Worm (Caenorhabditis elegans) whole organism, young adult: Measurements from ENCODE around the gene F59F5.3.
A peak's percentile ranks its signal among the peaks of the same experiment; 100 is the strongest.

Experiments used
- B0019.2 ChIP-seq: fragments of 200-800 bp; sonication (Bioruptor generic); conservative IDR thresholded peaks from 2 replicates; pipeline ENCODE4 v1.3.6; 2022; ENCODE audit warnings: missing genetic modification reagents, missing genetic modification characterization, missing compliant biosample characterization
- B0035.1 ChIP-seq: sonication (generic microtip); optimal IDR thresholded peaks from 2 replicates; lab custom pipeline; 2016; ENCODE audit warnings: missing genetic modification characterization, mild to moderate bottlenecking, missing compliant biosample characterization, missing genotype, missing genetic modification reagents
- B0261.1 ChIP-seq: sonication (generic microtip); optimal IDR thresholded peaks from 2 replicates; lab custom pipeline; 2016; ENCODE audit warnings: mild to moderate bottlenecking, missing genetic modification characterization, moderate library complexity, missing compliant biosample characterization
- B0336.3 ChIP-seq: fragments of 200-800 bp; sonication (Bioruptor generic); IDR thresholded peaks from 2 replicates; pipeline ENCODE4 v1.3.6; 2022; ENCODE audit warnings: missing genetic modification characterization, missing compliant biosample characterization
- C17E4.6 ChIP-seq: fragments of 200-800 bp; sonication (Bioruptor generic); IDR thresholded peaks from 2 replicates; pipeline ENCODE4 v1.3.6; 2022; ENCODE audit warnings: missing genetic modification reagents, missing genetic modification characterization, missing compliant biosample characterization
- D2030.7 ChIP-seq: fragments of 200-800 bp; sonication (Bioruptor generic); IDR thresholded peaks from 2 replicates; pipeline ENCODE4 v1.3.6; 2022; ENCODE audit warnings: missing genetic modification reagents, missing genetic modification characterization, missing compliant biosample characterization
- F10E7.11 ChIP-seq: sonication (generic microtip); optimal IDR thresholded peaks from 2 replicates; lab custom pipeline; 2017; ENCODE audit warnings: mild to moderate bottlenecking, missing genetic modification characterization, moderate library complexity, missing compliant biosample characterization
- F22D6.2 ChIP-seq: sonication (generic microtip); optimal IDR thresholded peaks from 2 replicates; lab custom pipeline; 2016; ENCODE audit warnings: mild to moderate bottlenecking, missing genetic modification characterization, missing compliant biosample characterization
- F33H1.4 ChIP-seq: fragments of 200-800 bp; sonication (Bioruptor generic); IDR thresholded peaks from 2 replicates; pipeline ENCODE4 v1.3.6; 2022; ENCODE audit warnings: missing genetic modification reagents, missing genetic modification characterization, missing compliant biosample characterization
- F37B4.10 ChIP-seq: fragments of 200-800 bp; sonication (Bioruptor generic); IDR thresholded peaks from 2 replicates; pipeline ENCODE4 v1.3.6; 2022; ENCODE audit warnings: missing genetic modification characterization, missing compliant biosample characterization
- F52B5.7 ChIP-seq: sonication (generic microtip); optimal IDR thresholded peaks from 2 replicates; lab custom pipeline; 2016; ENCODE audit warnings: mild to moderate bottlenecking, missing genetic modification characterization, missing compliant biosample characterization
- F57A8.1 ChIP-seq: fragments of 200-800 bp; sonication (Bioruptor generic); optimal IDR thresholded peaks from 2 replicates; lab custom pipeline; 2018; ENCODE audit warnings: mild to moderate bottlenecking, missing genetic modification characterization, moderate library complexity, missing compliant biosample characterization
- F57C9.4 ChIP-seq: sonication (generic microtip); optimal IDR thresholded peaks from 2 replicates; lab custom pipeline; 2017; ENCODE audit warnings: mild to moderate bottlenecking, missing genetic modification characterization, missing compliant biosample characterization
- Y56A3A.18 ChIP-seq: fragments of 200-800 bp; sonication (Bioruptor generic); IDR thresholded peaks from 2 replicates; pipeline ENCODE4 v1.3.6; 2022; ENCODE audit warnings: missing genetic modification reagents, missing genetic modification characterization, missing compliant biosample characterization
- Y67H2A.10 ChIP-seq: fragments of 200-800 bp; sonication (Bioruptor generic); conservative IDR thresholded peaks from 2 replicates; pipeline ENCODE4 v1.3.6; 2022; ENCODE audit warnings: missing genetic modification reagents, missing genetic modification characterization, missing compliant biosample characterization
- ZK185.1 ChIP-seq: sonication (generic microtip); optimal IDR thresholded peaks from 2 replicates; lab custom pipeline; 2016; ENCODE audit warnings: mild to moderate bottlenecking, missing genetic modification characterization, missing compliant biosample characterization; ENCODE audit not compliant: poor library complexity, severe bottlenecking
- aptf-3 ChIP-seq: fragments of 200-800 bp; sonication (Bioruptor generic); IDR thresholded peaks from 2 replicates; pipeline ENCODE4 v1.3.6; 2022; ENCODE audit warnings: missing genetic modification characterization, missing compliant biosample characterization
- athp-1 ChIP-seq: sonication (generic microtip); optimal IDR thresholded peaks from 2 replicates; lab custom pipeline; 2017; ENCODE audit warnings: mild to moderate bottlenecking, missing genetic modification characterization, missing compliant biosample characterization
- bed-1 ChIP-seq: fragments of 200-800 bp; sonication (Bioruptor generic); IDR thresholded peaks from 2 replicates; pipeline ENCODE4 v1.3.6; 2022; ENCODE audit warnings: missing genetic modification reagents, missing genetic modification characterization, missing compliant biosample characterization
- cebp-2 ChIP-seq: fragments of 200-800 bp; sonication (Bioruptor generic); IDR thresholded peaks from 2 replicates; pipeline ENCODE4 v1.3.6; 2022; ENCODE audit warnings: missing genetic modification characterization, missing compliant biosample characterization
- ceh-27 ChIP-seq: fragments of 200-800 bp; sonication (Bioruptor generic); optimal IDR thresholded peaks from 2 replicates; lab custom pipeline; 2018; ENCODE audit warnings: mild to moderate bottlenecking, missing genetic modification characterization, moderate library complexity, missing compliant biosample characterization
- ceh-91 ChIP-seq: fragments of 200-800 bp; sonication (Bioruptor generic); IDR thresholded peaks from 2 replicates; pipeline ENCODE4 v1.3.6; 2022; ENCODE audit warnings: missing genetic modification reagents, missing genetic modification characterization, missing compliant biosample characterization
- dpff-1 ChIP-seq: sonication (generic microtip); optimal IDR thresholded peaks from 2 replicates; lab custom pipeline; 2017; ENCODE audit warnings: mild to moderate bottlenecking, missing genetic modification characterization, missing compliant biosample characterization
- dpl-1 ChIP-seq: fragments of 150-350 bp; optimal IDR thresholded peaks from 2 replicates; lab custom pipeline; 2014; ENCODE audit warnings: missing biosample characterization, missing genetic modification reagents, missing genetic modification characterization
- egl-44 ChIP-seq: fragments of 200-800 bp; sonication (Bioruptor generic); IDR thresholded peaks from 2 replicates; pipeline ENCODE4 v1.3.6; 2022; ENCODE audit warnings: missing genetic modification reagents, missing genetic modification characterization, missing compliant biosample characterization
- ekl-4 ChIP-seq: fragments of 200-800 bp; sonication (Bioruptor generic); IDR thresholded peaks from 2 replicates; pipeline ENCODE4 v1.3.6; 2022; ENCODE audit warnings: missing genetic modification reagents, missing genetic modification characterization, missing compliant biosample characterization
- him-1 ChIP-seq: sonication (generic microtip); optimal IDR thresholded peaks from 2 replicates; lab custom pipeline; 2016; ENCODE audit warnings: missing genotype, missing genetic modification reagents, missing genetic modification characterization, missing compliant biosample characterization
- hlh-12 ChIP-seq: sonication (generic microtip); optimal IDR thresholded peaks from 2 replicates; lab custom pipeline; 2016; ENCODE audit warnings: missing genetic modification characterization, missing compliant biosample characterization
- hsf-1 ChIP-seq: fragments of 200-800 bp; sonication (Bioruptor generic); IDR thresholded peaks from 2 replicates; pipeline ENCODE4 v1.3.6; 2022; ENCODE audit warnings: missing genetic modification reagents, missing genetic modification characterization, missing compliant biosample characterization
- lin-40 ChIP-seq: sonication (generic microtip); optimal IDR thresholded peaks from 2 replicates; lab custom pipeline; 2016; ENCODE audit warnings: missing genetic modification characterization, mild to moderate bottlenecking, missing compliant biosample characterization, missing genotype, missing genetic modification reagents
- madf-3 ChIP-seq: fragments of 200-800 bp; sonication (Bioruptor generic); IDR thresholded peaks from 2 replicates; pipeline ENCODE4 v1.3.6; 2022; ENCODE audit warnings: missing genetic modification reagents, missing genetic modification characterization, missing compliant biosample characterization
- madf-8 ChIP-seq: fragments of 200-800 bp; sonication (Bioruptor generic); conservative IDR thresholded peaks from 2 replicates; pipeline ENCODE4 v1.3.6; 2022; ENCODE audit warnings: missing genetic modification reagents, missing genetic modification characterization, missing compliant biosample characterization
- mes-4 ChIP-seq: sonication (generic microtip); optimal IDR thresholded peaks from 2 replicates; lab custom pipeline; 2016; ENCODE audit warnings: missing genotype, missing genetic modification characterization, missing compliant biosample characterization
- mxl-1 ChIP-seq: sonication (generic microtip); optimal IDR thresholded peaks from 2 replicates; lab custom pipeline; 2016; ENCODE audit warnings: missing genetic modification characterization, missing compliant biosample characterization
- nhr-179 ChIP-seq: sonication (generic microtip); optimal IDR thresholded peaks from 2 replicates; lab custom pipeline; 2016; ENCODE audit warnings: mild to moderate bottlenecking, missing genetic modification characterization, missing compliant biosample characterization
- pbrm-1 ChIP-seq: fragments of 200-800 bp; sonication (Bioruptor generic); IDR thresholded peaks from 2 replicates; pipeline ENCODE4 v1.3.6; 2022; ENCODE audit warnings: missing genetic modification reagents, missing genetic modification characterization, missing compliant biosample characterization
- sdz-38 ChIP-seq: sonication (generic microtip); optimal IDR thresholded peaks from 2 replicates; lab custom pipeline; 2016; ENCODE audit warnings: missing genotype, missing genetic modification characterization, missing compliant biosample characterization
- snpc-4 ChIP-seq, 5 experiments: fragments of 150-350 bp in 1 of 5; sonication (generic microtip) in 4 of 5; optimal IDR thresholded peaks; 2 replicates each; lab custom pipeline; 2014 to 2018; ENCODE audit warnings: missing genetic modification characterization in 5 of 5, missing biosample characterization in 3 of 5, antibody characterized with exemption in 2 of 5, mild to moderate bottlenecking in 2 of 5, missing compliant biosample characterization in 2 of 5, missing genotype in 2 of 5, moderate library complexity in 2 of 5, missing genetic modification reagents in 1 of 5
- tbx-9 ChIP-seq: sonication (generic microtip); optimal IDR thresholded peaks from 2 replicates; lab custom pipeline; 2016; ENCODE audit warnings: borderline replicate concordance, missing genetic modification characterization, inconsistent platforms, missing compliant biosample characterization
- tlf-1 ChIP-seq: fragments of 200-800 bp; sonication (Bioruptor generic); optimal IDR thresholded peaks from 2 replicates; lab custom pipeline; 2018; ENCODE audit warnings: mild to moderate bottlenecking, missing genetic modification characterization, missing compliant biosample characterization
- unc-130 ChIP-seq: sonication (generic microtip); optimal IDR thresholded peaks from 2 replicates; lab custom pipeline; 2016; ENCODE audit warnings: missing genetic modification reagents, missing genetic modification characterization, missing compliant biosample characterization
- unc-62 ChIP-seq: fragments of 150-350 bp; optimal IDR thresholded peaks from 2 replicates; lab custom pipeline; 2014; ENCODE audit warnings: missing biosample characterization, missing genetic modification reagents, missing genetic modification characterization
- xnd-1 ChIP-seq: sonication (generic microtip); optimal IDR thresholded peaks from 2 replicates; lab custom pipeline; 2016; ENCODE audit warnings: missing genotype, missing genetic modification reagents, missing genetic modification characterization, missing compliant biosample characterization
- ztf-18 ChIP-seq: sonication (generic microtip); optimal IDR thresholded peaks from 2 replicates; lab custom pipeline; 2016; ENCODE audit warnings: missing genotype, mild to moderate bottlenecking, missing genetic modification characterization, missing compliant biosample characterization
- ztf-25 ChIP-seq: fragments of 200-800 bp; sonication (Bioruptor generic); IDR thresholded peaks from 2 replicates; pipeline ENCODE4 v1.3.6; 2022; ENCODE audit warnings: missing genetic modification reagents, missing genetic modification characterization, missing compliant biosample characterization
- ztf-26 ChIP-seq: sonication (generic microtip); optimal IDR thresholded peaks from 2 replicates; lab custom pipeline; 2017; ENCODE audit warnings: missing genetic modification characterization, missing compliant biosample characterization
- ztf-28 ChIP-seq: fragments of 200-800 bp; sonication (Bioruptor generic); IDR thresholded peaks from 2 replicates; pipeline ENCODE4 v1.3.6; 2022; ENCODE audit warnings: missing genetic modification reagents, missing genetic modification characterization, missing compliant biosample characterization
- ztf-3 ChIP-seq: fragments of 200-800 bp; sonication (Bioruptor generic); optimal IDR thresholded peaks from 2 replicates; lab custom pipeline; 2018; ENCODE audit warnings: mild to moderate bottlenecking, missing genetic modification characterization, missing compliant biosample characterization

Gene F59F5.3

DNA sequence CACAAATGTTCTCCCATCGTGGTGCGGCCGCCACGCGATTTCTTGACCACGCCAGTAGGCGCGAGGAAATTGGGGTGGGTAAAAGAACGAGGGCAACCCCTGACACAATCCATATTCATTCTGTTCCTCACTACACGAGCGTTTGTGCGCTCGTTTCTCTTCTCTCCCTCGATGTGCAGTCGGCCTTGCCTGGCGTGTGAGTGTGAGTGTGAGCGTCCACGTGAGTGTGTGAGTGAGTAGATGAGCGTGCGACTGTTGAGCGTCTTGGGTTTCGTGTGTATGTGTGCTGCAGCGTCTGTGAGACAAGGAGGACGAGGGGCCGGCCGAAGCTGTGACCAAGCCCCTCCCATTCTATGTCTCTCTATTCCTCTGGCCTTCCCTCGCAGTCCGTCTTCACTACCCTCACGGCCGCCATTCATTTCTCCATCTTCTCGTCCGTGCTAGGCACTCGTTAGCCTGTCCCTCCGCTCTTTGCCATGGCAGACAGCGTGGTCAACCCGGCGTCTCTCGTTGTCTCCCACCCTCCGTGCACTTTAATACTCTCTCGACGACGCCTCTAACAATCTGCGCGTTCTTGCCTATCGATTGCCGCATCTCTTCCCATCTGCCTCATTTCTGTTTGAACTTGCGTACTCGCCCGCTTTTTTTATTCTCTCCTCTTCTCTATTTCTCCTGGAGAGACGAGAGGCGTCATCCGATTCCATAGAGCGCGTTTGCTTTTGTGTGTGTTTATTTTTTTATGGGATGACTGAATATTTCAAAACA lies 26.4 kb upstream of the F59F5.3 start:
- TF ChIP-seq dpff-1 (peak; percentile 22), unc-62 (GFP tag; lab: Kevin White, UChicago) (peak; percentile 28), ztf-3 (GFP tag; lab: Kevin White, UChicago) (no peak), mes-4 (tag; lab: Kevin White, UChicago) (no peak), B0035.1 (peak; percentile 66), F22D6.2 (tag; lab: Kevin White, UChicago) (peak; percentile 50), lin-40 (tag; lab: Kevin White, UChicago) (peak; percentile 97), ztf-25 (GFP tag; lab: Robert Waterston, UW) (no peak), B0019.2 (no peak), unc-130 (no peak), ztf-18 (tag; lab: Kevin White, UChicago) (peak; percentile 74), hlh-12 (tag; lab: Kevin White, UChicago) (no peak), F57A8.1 (GFP tag; lab: Kevin White, UChicago) (no peak), pbrm-1 (GFP tag; lab: Robert Waterston, UW) (peak; percentile 40), hsf-1 (GFP tag; lab: Robert Waterston, UW) (no peak), sdz-38 (tag; lab: Kevin White, UChicago) (no peak), nhr-179 (tag; lab: Kevin White, UChicago) (no peak), him-1 (no peak), Y56A3A.18 (GFP tag; lab: Robert Waterston, UW) (peak; percentile 76; the same call in 1 of the 2 replicates), F57C9.4 (no peak), madf-8 (GFP tag; lab: Robert Waterston, UW) (no peak), ztf-26 (tag; lab: Kevin White, UChicago) (peak; percentile 88), snpc-4 (GFP tag; optimal IDR thresholded peaks at IDR 0.05; lab: Kevin White, UChicago) (peak; percentile 49), snpc-4 (tag; optimal IDR thresholded peaks at IDR 0.05; lab: Kevin White, UChicago) (peak; percentile 39 to 79 (median 64)), egl-44 (GFP tag; lab: Robert Waterston, UW) (peak; percentile 63; the same call in 1 of the 2 replicates), Y67H2A.10 (GFP tag; lab: Robert Waterston, UW) (peak; percentile 40; the same call in 1 of the 2 replicates), athp-1 (tag; lab: Kevin White, UChicago) (peak; percentile 53), tlf-1 (GFP tag; lab: Kevin White, UChicago) (peak; percentile 62), D2030.7 (GFP tag; lab: Robert Waterston, UW) (no peak), tbx-9 (no peak), dpl-1 (GFP tag; lab: Kevin White, UChicago) (no peak), ceh-27 (GFP tag; lab: Kevin White, UChicago) (peak; percentile 89), cebp-2 (no peak), F37B4.10 (GFP tag; lab: Robert Waterston, UW) (no peak), ZK185.1 (tag; lab: Kevin White, UChicago) (peak; percentile 90), B0336.3 (peak; percentile 96), xnd-1 (tag; lab: Kevin White, UChicago) (no peak), F33H1.4 (GFP tag; lab: Robert Waterston, UW) (no peak), C17E4.6 (GFP tag; lab: Robert Waterston, UW) (no peak), F52B5.7 (tag; lab: Kevin White, UChicago) (no peak), mxl-1 (peak; percentile 81), bed-1 (GFP tag; lab: Robert Waterston, UW) (no peak), aptf-3 (GFP tag; lab: Robert Waterston, UW) (no peak), F10E7.11 (tag; lab: Kevin White, UChicago) (no peak), ceh-91 (GFP tag; lab: Robert Waterston, UW) (no peak), ekl-4 (GFP tag; lab: Robert Waterston, UW) (peak; percentile 75; the same call in 1 of the 2 replicates), ztf-28 (GFP tag; lab: Robert Waterston, UW) (no peak), B0261.1 (tag; lab: Kevin White, UChicago) (peak; percentile 17), madf-3 (GFP tag; lab: Robert Waterston, UW) (no peak)
